Worm (Caenorhabditis elegans) whole organism, late embryonic: ENCODE data around the gene fbxa-155.
"Not testable (repeated sequence)": the region's sequence is repeated elsewhere in the genome, so short reads cannot be mapped to it uniquely, and the experiment has no call there.

ENCODE experiments used
- C08G9.2 ChIP-seq: sonication (generic microtip); optimal IDR thresholded peaks from 2 replicates; lab custom pipeline; 2016; ENCODE audit warnings: mild to moderate bottlenecking, missing genetic modification characterization, moderate library complexity, missing compliant biosample characterization
- C38D4.7 ChIP-seq: fragments of 200-800 bp; sonication (Bioruptor generic); optimal IDR thresholded peaks from 2 replicates; lab custom pipeline; 2018; ENCODE audit warnings: mild to moderate bottlenecking, missing genetic modification characterization, moderate library complexity, missing compliant biosample characterization
- K02D7.2 ChIP-seq: sonication (generic microtip); optimal IDR thresholded peaks from 2 replicates; lab custom pipeline; 2017; ENCODE audit warnings: mild to moderate bottlenecking, missing genetic modification characterization, missing compliant biosample characterization
- ahr-1 ChIP-seq: sonication (generic microtip); optimal IDR thresholded peaks from 2 replicates; lab custom pipeline; 2016; ENCODE audit warnings: missing genetic modification characterization, missing compliant biosample characterization
- ceh-18 ChIP-seq: sonication (generic microtip); optimal IDR thresholded peaks from 2 replicates; lab custom pipeline; 2016; ENCODE audit warnings: missing genetic modification characterization, missing compliant biosample characterization
- ceh-2 ChIP-seq: sonication (generic microtip); optimal IDR thresholded peaks from 2 replicates; lab custom pipeline; 2016; ENCODE audit warnings: missing genotype, missing genetic modification characterization, missing compliant biosample characterization
- ceh-24 ChIP-seq: sonication (generic microtip); optimal IDR thresholded peaks from 2 replicates; lab custom pipeline; 2016; ENCODE audit warnings: mild to moderate bottlenecking, missing genetic modification characterization, missing compliant biosample characterization
- ceh-34 ChIP-seq: sonication (generic microtip); optimal IDR thresholded peaks from 2 replicates; lab custom pipeline; 2016; ENCODE audit warnings: mild to moderate bottlenecking, missing genetic modification characterization, missing compliant biosample characterization
- ceh-45 ChIP-seq: fragments of 200-800 bp; sonication (Bioruptor generic); IDR thresholded peaks from 2 replicates; pipeline ENCODE4 v1.3.6; 2022; ENCODE audit warnings: missing genetic modification reagents, missing genetic modification characterization, missing compliant biosample characterization
- ceh-6 ChIP-seq: fragments of 200-800 bp; sonication (Bioruptor generic); optimal IDR thresholded peaks from 2 replicates; lab custom pipeline; 2018; ENCODE audit warnings: mild to moderate bottlenecking, missing genetic modification characterization, missing compliant biosample characterization
- ceh-9 ChIP-seq: sonication (generic microtip); optimal IDR thresholded peaks from 2 replicates; lab custom pipeline; 2016; ENCODE audit warnings: mild to moderate bottlenecking, missing genetic modification characterization, inconsistent platforms, missing compliant biosample characterization
- che-1 ChIP-seq: sonication (generic microtip); optimal IDR thresholded peaks from 2 replicates; lab custom pipeline; 2016; ENCODE audit warnings: mild to moderate bottlenecking, missing genetic modification characterization, missing compliant biosample characterization
- dmd-4 ChIP-seq: sonication (generic microtip); optimal IDR thresholded peaks from 2 replicates; lab custom pipeline; 2016; ENCODE audit warnings: borderline replicate concordance, missing genetic modification characterization, missing compliant biosample characterization
- elt-2 ChIP-seq: sonication (generic microtip); optimal IDR thresholded peaks from 2 replicates; lab custom pipeline; 2016; ENCODE audit warnings: missing genetic modification reagents, missing genetic modification characterization, missing compliant biosample characterization
- elt-4 ChIP-seq: sonication (generic microtip); optimal IDR thresholded peaks from 2 replicates; lab custom pipeline; 2016; ENCODE audit warnings: missing genetic modification characterization, missing compliant biosample characterization
- fkh-6 ChIP-seq: sonication (generic microtip); optimal IDR thresholded peaks from 2 replicates; lab custom pipeline; 2016; ENCODE audit warnings: missing genetic modification characterization, missing compliant biosample characterization
- hlh-13 ChIP-seq: fragments of 200-800 bp; sonication (Bioruptor generic); optimal IDR thresholded peaks from 2 replicates; lab custom pipeline; 2018; ENCODE audit warnings: mild to moderate bottlenecking, missing genetic modification characterization, missing compliant biosample characterization
- hlh-15 ChIP-seq: sonication (generic microtip); optimal IDR thresholded peaks from 2 replicates; lab custom pipeline; 2016; ENCODE audit warnings: missing genetic modification characterization, missing compliant biosample characterization
- hlh-6 ChIP-seq: sonication (generic microtip); optimal IDR thresholded peaks from 2 replicates; lab custom pipeline; 2016; ENCODE audit warnings: missing genotype, missing genetic modification characterization, missing compliant biosample characterization
- lim-6 ChIP-seq: sonication (generic microtip); optimal IDR thresholded peaks from 2 replicates; lab custom pipeline; 2016; ENCODE audit warnings: missing genetic modification characterization, missing compliant biosample characterization
- lin-11 ChIP-seq: fragments of 200-800 bp; sonication (Bioruptor generic); optimal IDR thresholded peaks from 2 replicates; lab custom pipeline; 2018; ENCODE audit warnings: mild to moderate bottlenecking, missing genetic modification characterization, missing compliant biosample characterization
- mec-3 ChIP-seq: sonication (generic microtip); optimal IDR thresholded peaks from 2 replicates; lab custom pipeline; 2016; ENCODE audit warnings: borderline replicate concordance, missing genetic modification characterization, missing compliant biosample characterization
- npax-4 ChIP-seq: sonication (generic microtip); optimal IDR thresholded peaks from 2 replicates; lab custom pipeline; 2016; ENCODE audit warnings: missing genetic modification characterization, missing compliant biosample characterization
- pat-9 ChIP-seq: fragments of 200-800 bp; sonication (Bioruptor generic); optimal IDR thresholded peaks from 2 replicates; lab custom pipeline; 2018; ENCODE audit warnings: mild to moderate bottlenecking, missing genetic modification characterization, moderate library complexity, missing compliant biosample characterization
- pax-1 ChIP-seq: fragments of 150-350 bp; optimal IDR thresholded peaks from 2 replicates; lab custom pipeline; 2014; ENCODE audit warnings: missing biosample characterization, missing genetic modification characterization
- pha-2 ChIP-seq: sonication (generic microtip); optimal IDR thresholded peaks from 2 replicates; lab custom pipeline; 2017; ENCODE audit warnings: mild to moderate bottlenecking, missing genetic modification characterization, missing compliant biosample characterization
- pha-4 ChIP-seq: fragments of 150-350 bp; optimal IDR thresholded peaks from 2 replicates; lab custom pipeline; 2018; ENCODE audit warnings: missing biosample characterization, missing genetic modification reagents, missing genetic modification characterization
- rnt-1 ChIP-seq: sonication (generic microtip); optimal IDR thresholded peaks from 2 replicates; lab custom pipeline; 2016; ENCODE audit warnings: missing genetic modification characterization, missing compliant biosample characterization
- sox-2 ChIP-seq: fragments of 200-800 bp; sonication (Bioruptor generic); IDR thresholded peaks from 2 replicates; pipeline ENCODE4 v1.3.6; 2022; ENCODE audit warnings: missing genetic modification reagents, missing genetic modification characterization, missing compliant biosample characterization
- tbx-2 ChIP-seq: sonication (generic microtip); optimal IDR thresholded peaks from 2 replicates; lab custom pipeline; 2016; ENCODE audit warnings: missing genetic modification characterization, missing compliant biosample characterization
- ttx-3 ChIP-seq: sonication (generic microtip); optimal IDR thresholded peaks from 2 replicates; lab custom pipeline; 2016; ENCODE audit warnings: missing genetic modification reagents, missing genetic modification characterization, missing compliant biosample characterization
- unc-55 ChIP-seq: sonication (generic microtip); optimal IDR thresholded peaks from 2 replicates; lab custom pipeline; 2017; ENCODE audit warnings: missing biosample characterization, missing genetic modification reagents, missing genetic modification characterization
- unc-86 ChIP-seq: sonication (generic microtip); optimal IDR thresholded peaks from 2 replicates; lab custom pipeline; 2016; ENCODE audit warnings: missing genetic modification characterization, missing compliant biosample characterization
- ztf-16 ChIP-seq: sonication (generic microtip); optimal IDR thresholded peaks from 2 replicates; lab custom pipeline; 2017; ENCODE audit warnings: missing genetic modification characterization, missing compliant biosample characterization

fbxa-155 gene

ce11 chrIII:10010117-10010516, at the start of gene fbxa-155:
Gene fbxa-155, minus strand, starts transcription at chrIII:10010217.
- no peak for TF ChIP-seq unc-55
- TF ChIP-seq ceh-45 (GFP tag; lab: Robert Waterston, UW) = no peak
- no peak for TF ChIP-seq ceh-6 (GFP tag; lab: Kevin White, UChicago)
- no peak for TF ChIP-seq sox-2
- TF ChIP-seq ttx-3 = no peak
- TF ChIP-seq mec-3 (tag; lab: Kevin White, UChicago) = no peak
- no peak for TF ChIP-seq ztf-16 (tag; lab: Kevin White, UChicago)
- TF ChIP-seq unc-86 (tag; lab: Kevin White, UChicago) = no peak
- TF ChIP-seq fkh-6 (tag; lab: Kevin White, UChicago) = no peak
- no peak for TF ChIP-seq elt-4
- no peak for TF ChIP-seq pha-2 (tag; lab: Kevin White, UChicago)
- TF ChIP-seq ahr-1 = no peak
- TF ChIP-seq dmd-4 = no peak
- TF ChIP-seq ceh-9 (tag; lab: Kevin White, UChicago) = no peak

DNA sequence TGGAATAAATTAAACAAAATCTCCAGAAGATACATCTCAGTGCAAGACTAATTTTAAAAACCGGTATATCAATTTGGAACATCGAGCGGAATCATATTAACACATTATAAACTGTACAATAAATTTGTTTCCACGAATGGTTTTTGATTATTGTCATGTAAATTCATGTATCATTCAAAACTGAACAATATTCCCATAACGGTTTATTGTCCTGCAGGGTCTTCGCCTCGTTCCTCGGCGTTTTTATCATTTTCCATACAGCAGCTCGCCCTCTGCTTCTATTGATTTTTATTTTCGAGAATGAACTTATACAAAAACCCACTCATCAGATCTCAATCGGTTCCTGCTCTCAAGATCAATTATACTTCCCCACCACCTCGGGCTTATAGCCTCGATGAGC, 49.0 kb upstream of the fbxa-155 start, which contains the start of gene T16G12.8:
Gene T16G12.8 (plus strand): TSS at position 301 of the 400 bp plus-strand sequence.
- no peak for TF ChIP-seq tbx-2 (tag; lab: Kevin White, UChicago)
- no peak for TF ChIP-seq ceh-6 (GFP tag; lab: Kevin White, UChicago)
- no peak for TF ChIP-seq pat-9
- no peak for TF ChIP-seq C08G9.2
- TF ChIP-seq npax-4 = no peak
- TF ChIP-seq hlh-13 (GFP tag; lab: Kevin White, UChicago) = no peak
- TF ChIP-seq pax-1 = no peak
- TF ChIP-seq ceh-2 (tag; lab: Kevin White, UChicago) = no peak

DNA sequence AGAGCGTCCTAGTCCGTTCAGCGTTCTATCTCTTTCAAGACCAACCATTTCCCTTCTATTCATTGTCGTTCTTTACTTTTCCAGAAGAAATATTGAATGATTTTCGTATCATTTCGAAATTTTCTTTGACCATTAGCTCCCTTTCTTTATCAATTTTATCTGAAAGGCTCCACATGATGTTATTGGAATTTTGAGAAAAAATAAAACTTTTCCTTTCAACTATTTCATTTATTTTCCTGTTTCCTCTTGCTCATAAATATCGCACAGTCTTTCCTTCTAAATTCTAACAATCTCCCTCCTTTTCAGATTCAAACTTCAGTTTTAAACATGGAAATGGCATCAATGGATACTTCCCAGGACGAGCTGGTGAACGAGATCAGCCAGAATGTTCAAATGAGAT, 47.5 kb upstream of the fbxa-155 start, which contains the start of gene T16G12.4:
Gene T16G12.4 (plus strand): TSS at position 301 of the 400 bp plus-strand sequence.
- TF ChIP-seq hlh-13 (GFP tag; lab: Kevin White, UChicago) (no peak), sox-2 (no peak), hlh-15 (tag; lab: Kevin White, UChicago) (no peak), mec-3 (tag; lab: Kevin White, UChicago) (no peak), fkh-6 (tag; lab: Kevin White, UChicago) (no peak), K02D7.2 (no peak), ttx-3 (no peak), lim-6 (tag; lab: Kevin White, UChicago) (no peak), rnt-1 (no peak)

DNA sequence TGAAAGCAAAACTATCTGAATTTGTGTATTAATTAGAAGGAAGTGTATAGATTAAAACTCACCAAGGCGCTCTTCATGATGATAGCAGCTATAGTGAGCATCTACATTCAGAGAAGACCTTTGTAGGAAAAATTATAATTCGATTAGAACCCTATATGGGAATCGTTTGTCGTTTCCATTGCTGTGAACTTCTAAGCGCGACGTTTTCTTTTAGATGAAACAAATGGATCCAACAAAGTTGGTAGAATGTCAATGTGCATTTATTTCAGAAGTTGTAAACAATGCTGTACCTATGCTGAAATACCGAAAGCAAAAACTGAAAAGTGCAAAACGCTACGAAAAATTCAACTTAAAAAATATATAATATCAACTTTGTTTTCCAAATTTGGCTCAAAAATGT, 46.0 kb upstream of the fbxa-155 start, which contains the start of gene T16G12.10:
Gene T16G12.10 (minus strand): TSS at position 101 of the 400 bp plus-strand sequence.
- TF ChIP-seq ttx-3 (no peak), pha-4 (no peak), ceh-9 (tag; lab: Kevin White, UChicago) (no peak), hlh-6 (tag; lab: Kevin White, UChicago) (no peak), ceh-24 (no peak), lin-11 (tag; lab: Kevin White, UChicago) (no peak), elt-2 (tag; lab: Kevin White, UChicago) (no peak), hlh-13 (GFP tag; lab: Kevin White, UChicago) (no peak), ceh-18 (tag; lab: Kevin White, UChicago) (no peak), C08G9.2 (no peak), unc-86 (tag; lab: Kevin White, UChicago) (no peak), lim-6 (tag; lab: Kevin White, UChicago) (no peak), npax-4 (no peak)

DNA sequence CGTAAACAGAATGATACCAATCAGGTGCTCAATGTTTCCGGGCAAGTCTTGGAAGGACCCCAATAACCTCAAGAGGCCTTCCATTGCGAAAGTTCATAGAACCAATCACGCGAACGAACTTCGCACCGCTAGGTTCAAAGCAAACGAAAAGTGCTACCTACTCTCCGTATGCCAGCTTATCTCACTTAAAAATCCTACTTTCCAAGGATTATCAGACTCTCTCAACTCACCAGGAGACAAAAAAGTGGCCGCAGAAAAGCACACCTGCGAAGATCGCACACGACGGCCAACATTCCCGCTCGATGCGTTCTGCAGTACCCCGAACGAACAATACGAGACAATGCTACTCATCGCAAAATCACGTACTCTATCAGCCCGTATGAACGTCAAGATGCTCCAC, 43.3 kb upstream of the fbxa-155 start, which contains the start of gene T16G12.12:
Gene T16G12.12 (plus strand): TSS at position 301 of the 400 bp plus-strand sequence.
- TF ChIP-seq ceh-34 (tag; lab: Kevin White, UChicago); C38D4.7; che-1: not testable (repeated sequence)
- TF ChIP-seq, all 69 proteins: peak for 0; not testable (repeated sequence) for 69
